Worm (Caenorhabditis elegans) whole organism, young adult: ENCODE data around the gene set-1.

ENCODE experiments used
- B0336.3 ChIP-seq: fragments of 200-800 bp; sonication (Bioruptor generic); IDR thresholded peaks from 2 replicates; pipeline ENCODE4 v1.3.6; 2022; ENCODE audit warnings: missing genetic modification characterization, missing compliant biosample characterization
- C06A6.2 ChIP-seq: fragments of 200-800 bp; sonication (Bioruptor generic); conservative IDR thresholded peaks from 2 replicates; pipeline ENCODE4 v1.3.6; 2022; ENCODE audit warnings: missing genetic modification characterization, missing compliant biosample characterization
- C17E4.6 ChIP-seq: fragments of 200-800 bp; sonication (Bioruptor generic); IDR thresholded peaks from 2 replicates; pipeline ENCODE4 v1.3.6; 2022; ENCODE audit warnings: missing genetic modification reagents, missing genetic modification characterization, missing compliant biosample characterization
- D2030.7 ChIP-seq: fragments of 200-800 bp; sonication (Bioruptor generic); IDR thresholded peaks from 2 replicates; pipeline ENCODE4 v1.3.6; 2022; ENCODE audit warnings: missing genetic modification reagents, missing genetic modification characterization, missing compliant biosample characterization
- F22D6.2 ChIP-seq: sonication (generic microtip); optimal IDR thresholded peaks from 2 replicates; lab custom pipeline; 2016; ENCODE audit warnings: mild to moderate bottlenecking, missing genetic modification characterization, missing compliant biosample characterization
- F33H1.4 ChIP-seq: fragments of 200-800 bp; sonication (Bioruptor generic); IDR thresholded peaks from 2 replicates; pipeline ENCODE4 v1.3.6; 2022; ENCODE audit warnings: missing genetic modification reagents, missing genetic modification characterization, missing compliant biosample characterization
- F55B11.4 ChIP-seq: sonication (generic microtip); optimal IDR thresholded peaks from 2 replicates; lab custom pipeline; 2016; ENCODE audit warnings: missing compliant biosample characterization, missing genetic modification characterization, borderline replicate concordance; ENCODE audit not compliant: insufficient read depth
- F57A8.1 ChIP-seq: fragments of 200-800 bp; sonication (Bioruptor generic); optimal IDR thresholded peaks from 2 replicates; lab custom pipeline; 2018; ENCODE audit warnings: mild to moderate bottlenecking, missing genetic modification characterization, moderate library complexity, missing compliant biosample characterization
- T26A5.8 ChIP-seq: sonication (generic microtip); optimal IDR thresholded peaks from 2 replicates; lab custom pipeline; 2016; ENCODE audit warnings: missing genetic modification characterization, missing compliant biosample characterization
- Y53G8AR.9 ChIP-seq: fragments of 200-800 bp; sonication (Bioruptor generic); conservative IDR thresholded peaks from 2 replicates; pipeline ENCODE4 v1.3.6; 2022; ENCODE audit warnings: missing genetic modification reagents, missing genetic modification characterization, missing compliant biosample characterization
- Y95B8A.8 ChIP-seq: fragments of 200-800 bp; sonication (Bioruptor generic); IDR thresholded peaks from 2 replicates; pipeline ENCODE4 v1.3.6; 2022; ENCODE audit warnings: missing genetic modification reagents, missing genetic modification characterization, missing compliant biosample characterization
- aptf-3 ChIP-seq: fragments of 200-800 bp; sonication (Bioruptor generic); IDR thresholded peaks from 2 replicates; pipeline ENCODE4 v1.3.6; 2022; ENCODE audit warnings: missing genetic modification characterization, missing compliant biosample characterization
- atf-7 ChIP-seq: sonication (generic microtip); optimal IDR thresholded peaks from 2 replicates; lab custom pipeline; 2017; ENCODE audit warnings: mild to moderate bottlenecking, missing genetic modification characterization, missing compliant biosample characterization
- attf-3 ChIP-seq: fragments of 200-800 bp; sonication (Bioruptor generic); conservative IDR thresholded peaks from 2 replicates; pipeline ENCODE4 v1.3.6; 2022; ENCODE audit warnings: missing genetic modification reagents, missing genetic modification characterization, missing compliant biosample characterization
- attf-6 ChIP-seq: fragments of 200-800 bp; sonication (Bioruptor generic); IDR thresholded peaks from 2 replicates; pipeline ENCODE4 v1.3.6; 2022; ENCODE audit warnings: missing genetic modification reagents, missing genetic modification characterization, missing compliant biosample characterization
- ccch-3 ChIP-seq: fragments of 200-800 bp; sonication (Bioruptor generic); optimal IDR thresholded peaks from 2 replicates; lab custom pipeline; 2018; ENCODE audit warnings: mild to moderate bottlenecking, missing genetic modification characterization, missing compliant biosample characterization
- ceh-100 ChIP-seq: fragments of 200-800 bp; sonication (Bioruptor generic); IDR thresholded peaks from 2 replicates; pipeline ENCODE4 v1.3.6; 2022; ENCODE audit warnings: missing genetic modification reagents, missing genetic modification characterization, missing compliant biosample characterization
- ceh-58 ChIP-seq: fragments of 200-800 bp; sonication (Bioruptor generic); IDR thresholded peaks from 2 replicates; pipeline ENCODE4 v1.3.6; 2022; ENCODE audit warnings: missing genetic modification characterization, missing compliant biosample characterization
- ceh-91 ChIP-seq: fragments of 200-800 bp; sonication (Bioruptor generic); IDR thresholded peaks from 2 replicates; pipeline ENCODE4 v1.3.6; 2022; ENCODE audit warnings: missing genetic modification reagents, missing genetic modification characterization, missing compliant biosample characterization
- chd-7 ChIP-seq: sonication (generic microtip); optimal IDR thresholded peaks from 2 replicates; lab custom pipeline; 2016; ENCODE audit warnings: mild to moderate bottlenecking, missing genetic modification characterization, moderate library complexity, missing compliant biosample characterization
- dox-1 ChIP-seq: fragments of 200-800 bp; sonication (Bioruptor generic); IDR thresholded peaks from 2 replicates; pipeline ENCODE4 v1.3.6; 2022; ENCODE audit warnings: missing genetic modification reagents, missing genetic modification characterization, missing compliant biosample characterization
- egl-44 ChIP-seq: fragments of 200-800 bp; sonication (Bioruptor generic); IDR thresholded peaks from 2 replicates; pipeline ENCODE4 v1.3.6; 2022; ENCODE audit warnings: missing genetic modification reagents, missing genetic modification characterization, missing compliant biosample characterization
- ekl-4 ChIP-seq: fragments of 200-800 bp; sonication (Bioruptor generic); IDR thresholded peaks from 2 replicates; pipeline ENCODE4 v1.3.6; 2022; ENCODE audit warnings: missing genetic modification reagents, missing genetic modification characterization, missing compliant biosample characterization
- fkh-3 ChIP-seq: sonication (generic microtip); optimal IDR thresholded peaks from 2 replicates; lab custom pipeline; 2016; ENCODE audit warnings: mild to moderate bottlenecking, missing genetic modification characterization, missing compliant biosample characterization
- gei-17 ChIP-seq: fragments of 200-800 bp; sonication (Bioruptor generic); optimal IDR thresholded peaks from 2 replicates; lab custom pipeline; 2018; ENCODE audit warnings: mild to moderate bottlenecking, missing genetic modification characterization, missing compliant biosample characterization
- him-1 ChIP-seq: sonication (generic microtip); optimal IDR thresholded peaks from 2 replicates; lab custom pipeline; 2016; ENCODE audit warnings: missing genotype, missing genetic modification reagents, missing genetic modification characterization, missing compliant biosample characterization
- hmg-20 ChIP-seq: fragments of 200-800 bp; sonication (Bioruptor generic); IDR thresholded peaks from 2 replicates; pipeline ENCODE4 v1.3.6; 2022; ENCODE audit warnings: missing genetic modification reagents, missing genetic modification characterization, missing compliant biosample characterization
- hrde-1 ChIP-seq: sonication (generic microtip); optimal IDR thresholded peaks from 2 replicates; lab custom pipeline; 2016; ENCODE audit warnings: missing genetic modification characterization, mild to moderate bottlenecking, missing compliant biosample characterization, moderate library complexity, missing genotype, missing genetic modification reagents, borderline replicate concordance
- lsl-1 ChIP-seq: fragments of 200-800 bp; sonication (Bioruptor generic); optimal IDR thresholded peaks from 2 replicates; lab custom pipeline; 2018; ENCODE audit warnings: mild to moderate bottlenecking, missing genetic modification characterization, moderate library complexity, missing compliant biosample characterization
- lsy-27 ChIP-seq: sonication (generic microtip); optimal IDR thresholded peaks from 2 replicates; lab custom pipeline; 2017; ENCODE audit warnings: missing genetic modification characterization, mild to moderate bottlenecking, missing compliant biosample characterization, antibody characterized with exemption, missing genotype, borderline replicate concordance; ENCODE audit not compliant: insufficient read depth
- madf-10 ChIP-seq: sonication (generic microtip); optimal IDR thresholded peaks from 2 replicates; lab custom pipeline; 2016; ENCODE audit warnings: mild to moderate bottlenecking, missing genetic modification characterization, missing compliant biosample characterization
- mel-28 ChIP-seq: sonication (generic microtip); optimal IDR thresholded peaks from 2 replicates; lab custom pipeline; 2016; ENCODE audit warnings: borderline replicate concordance, mild to moderate bottlenecking, missing genetic modification characterization, missing compliant biosample characterization
- nhr-179 ChIP-seq: sonication (generic microtip); optimal IDR thresholded peaks from 2 replicates; lab custom pipeline; 2016; ENCODE audit warnings: mild to moderate bottlenecking, missing genetic modification characterization, missing compliant biosample characterization
- nhr-27 ChIP-seq: fragments of 200-800 bp; sonication (Bioruptor generic); optimal IDR thresholded peaks from 2 replicates; lab custom pipeline; 2018; ENCODE audit warnings: mild to moderate bottlenecking, missing genetic modification characterization, moderate library complexity, missing compliant biosample characterization
- pha-4 ChIP-seq: fragments of 150-350 bp; sonication (generic microtip); optimal IDR thresholded peaks from 2 replicates; lab custom pipeline; 2014; ENCODE audit warnings: missing biosample characterization, missing genetic modification reagents, missing genetic modification characterization
- rec-8 ChIP-seq, 2 experiments: sonication (generic microtip); optimal IDR thresholded peaks; 2 replicates each; lab custom pipeline; 2016; ENCODE audit warnings: mild to moderate bottlenecking in 2 of 2, missing genetic modification characterization in 2 of 2, missing genetic modification reagents in 2 of 2, missing genotype in 2 of 2, missing biosample characterization in 1 of 2, missing compliant biosample characterization in 1 of 2, moderate library complexity in 1 of 2
- repo-1 ChIP-seq: sonication (generic microtip); optimal IDR thresholded peaks from 2 replicates; lab custom pipeline; 2017; ENCODE audit warnings: mild to moderate bottlenecking, missing genetic modification characterization, missing compliant biosample characterization
- snpc-1.1 ChIP-seq: sonication (generic microtip); optimal IDR thresholded peaks from 2 replicates; lab custom pipeline; 2017; ENCODE audit warnings: missing genetic modification characterization, mild to moderate bottlenecking, missing compliant biosample characterization, antibody characterized with exemption, moderate library complexity, missing genotype, missing genetic modification reagents; ENCODE audit not compliant: insufficient read depth
- snpc-1.3 ChIP-seq: sonication (generic microtip); optimal IDR thresholded peaks from 2 replicates; lab custom pipeline; 2017; ENCODE audit warnings: missing genetic modification characterization, mild to moderate bottlenecking, missing compliant biosample characterization, antibody characterized with exemption, moderate library complexity, missing genotype, missing genetic modification reagents; ENCODE audit not compliant: insufficient read depth
- snpc-4 ChIP-seq, 5 experiments: fragments of 150-350 bp in 1 of 5; sonication (generic microtip) in 4 of 5; optimal IDR thresholded peaks; 2 replicates each; lab custom pipeline; 2014 to 2018; ENCODE audit warnings: missing genetic modification characterization in 5 of 5, missing biosample characterization in 3 of 5, antibody characterized with exemption in 2 of 5, mild to moderate bottlenecking in 2 of 5, missing compliant biosample characterization in 2 of 5, missing genotype in 2 of 5, moderate library complexity in 2 of 5, missing genetic modification reagents in 1 of 5
- sptf-2 ChIP-seq: fragments of 200-800 bp; sonication (Bioruptor generic); optimal IDR thresholded peaks from 2 replicates; lab custom pipeline; 2018; ENCODE audit warnings: mild to moderate bottlenecking, missing genetic modification characterization, missing compliant biosample characterization
- tbx-9 ChIP-seq: sonication (generic microtip); optimal IDR thresholded peaks from 2 replicates; lab custom pipeline; 2016; ENCODE audit warnings: borderline replicate concordance, missing genetic modification characterization, inconsistent platforms, missing compliant biosample characterization
- xnd-1 ChIP-seq: sonication (generic microtip); optimal IDR thresholded peaks from 2 replicates; lab custom pipeline; 2016; ENCODE audit warnings: missing genotype, missing genetic modification reagents, missing genetic modification characterization, missing compliant biosample characterization
- ztf-18 ChIP-seq: sonication (generic microtip); optimal IDR thresholded peaks from 2 replicates; lab custom pipeline; 2016; ENCODE audit warnings: missing genotype, mild to moderate bottlenecking, missing genetic modification characterization, missing compliant biosample characterization
- ztf-25 ChIP-seq: fragments of 200-800 bp; sonication (Bioruptor generic); IDR thresholded peaks from 2 replicates; pipeline ENCODE4 v1.3.6; 2022; ENCODE audit warnings: missing genetic modification reagents, missing genetic modification characterization, missing compliant biosample characterization
- ztf-6 ChIP-seq: fragments of 200-800 bp; sonication (Bioruptor generic); IDR thresholded peaks from 2 replicates; pipeline ENCODE4 v1.3.6; 2022; ENCODE audit warnings: missing genetic modification reagents, missing genetic modification characterization, missing compliant biosample characterization

The set-1 gene

ce11 chrIII:6464113-6464571 is 12.0 kb upstream of the set-1 start:
- TF ChIP-seq gei-17 (no peak), D2030.7 (peak; percentile 74), hrde-1 (tag; lab: Kevin White, UChicago) (no peak), snpc-4 (GFP tag; optimal IDR thresholded peaks at IDR 0.05; lab: Kevin White, UChicago) (no peak), snpc-4 (tag; optimal IDR thresholded peaks at IDR 0.05; lab: Kevin White, UChicago) (peak in 3 of 4 experiments; percentile 66 to 69 (median 67)), Y95B8A.8 (GFP tag; lab: Robert Waterston, UW) (peak; percentile 94), rec-8 (tag; optimal IDR thresholded peaks at IDR 0.05; lab: Kevin White, UChicago) (no peak), sptf-2 (GFP tag; lab: Kevin White, UChicago) (no peak), mel-28 (tag; lab: Kevin White, UChicago) (peak; percentile 20), T26A5.8 (peak; percentile 82), chd-7 (tag; lab: Kevin White, UChicago) (peak; percentile 94), fkh-3 (tag; lab: Kevin White, UChicago) (peak; percentile 30), atf-7 (tag; lab: Kevin White, UChicago) (peak; percentile 91), xnd-1 (tag; lab: Kevin White, UChicago) (peak; percentile 57), C17E4.6 (GFP tag; lab: Robert Waterston, UW) (peak; percentile 88), repo-1 (tag; lab: Kevin White, UChicago) (peak; percentile 88), F55B11.4 (no peak), him-1 (tag; lab: Kevin White, UChicago) (no peak), C06A6.2 (peak; percentile 86), Y53G8AR.9 (GFP tag; lab: Robert Waterston, UW) (peak; percentile 88), dox-1 (GFP tag; lab: Robert Waterston, UW) (peak; percentile 95), tbx-9 (no peak), B0336.3 (GFP tag; lab: Robert Waterston, UW) (peak; percentile 98), attf-6 (GFP tag; lab: Robert Waterston, UW) (no peak), lsl-1 (peak; percentile 66), lsy-27 (tag; lab: Kevin White, UChicago) (no peak), ztf-18 (tag; lab: Kevin White, UChicago) (peak; percentile 78), ztf-6 (GFP tag; lab: Robert Waterston, UW) (no peak), ccch-3 (GFP tag; lab: Kevin White, UChicago) (no peak), attf-3 (peak; percentile 68), ceh-58 (GFP tag; lab: Robert Waterston, UW) (0 out of 2 replicates have a peak, but pooled peaks have one; percentile 16), nhr-179 (tag; lab: Kevin White, UChicago) (no peak), ceh-91 (GFP tag; lab: Robert Waterston, UW) (peak; percentile 71), ekl-4 (peak; percentile 89), egl-44 (GFP tag; lab: Robert Waterston, UW) (peak; percentile 69; the same call in 1 of the 2 replicates), ztf-25 (GFP tag; lab: Robert Waterston, UW) (peak; percentile 47; the same call in 1 of the 2 replicates), pha-4 (peak; percentile 23), hmg-20 (no peak), snpc-1.3 (tag; lab: Kevin White, UChicago) (no peak), F57A8.1 (GFP tag; lab: Kevin White, UChicago) (no peak), F22D6.2 (tag; lab: Kevin White, UChicago) (peak; percentile 49), nhr-27 (tag; lab: Kevin White, UChicago) (no peak), snpc-1.1 (tag; lab: Kevin White, UChicago) (no peak), madf-10 (tag; lab: Kevin White, UChicago) (no peak), F33H1.4 (GFP tag; lab: Robert Waterston, UW) (peak; percentile 77), aptf-3 (GFP tag; lab: Robert Waterston, UW) (peak; percentile 70; the same call in 1 of the 2 replicates), ceh-100 (GFP tag; lab: Robert Waterston, UW) (peak; percentile 72)
